Fruit fly (Drosophila melanogaster) whole organism, embryonic: ENCODE data around the gene CG7370.

Experiments
- Ada2b ChIP-seq: fragments of 200-800 bp; sonication (Bioruptor generic); IDR thresholded peaks from 2 replicates; pipeline ENCODE4 v1.3.6; 2022; ENCODE audit warnings: missing biosample characterization, missing genetic modification characterization
- Atf3 ChIP-seq: fragments of 200-800 bp; sonication (Bioruptor generic); optimal IDR thresholded peaks from 3 replicates; lab custom pipeline; 2016; ENCODE audit warnings: missing biosample characterization, missing genetic modification characterization
- Bgb ChIP-seq: fragments of 200-800 bp; sonication (Bioruptor generic); IDR thresholded peaks from 2 replicates; pipeline ENCODE4 v1.3.6; 2022; ENCODE audit warnings: missing biosample characterization, missing genetic modification characterization; ENCODE audit not compliant: partially characterized antibody
- CG10274 ChIP-seq: fragments of 200-800 bp; sonication (Bioruptor generic); optimal IDR thresholded peaks from 3 replicates; lab custom pipeline; 2017; ENCODE audit warnings: missing biosample characterization, mild to moderate bottlenecking, missing genetic modification characterization
- CG11247 ChIP-seq: fragments of 200-800 bp; sonication (Bioruptor generic); IDR thresholded peaks from 2 replicates; pipeline ENCODE4 v1.3.6; 2022; ENCODE audit warnings: missing biosample characterization, missing genetic modification characterization
- CG17802 ChIP-seq: fragments of 200-800 bp; sonication (Bioruptor generic); optimal IDR thresholded peaks from 2 replicates; lab custom pipeline; 2018; ENCODE audit warnings: missing biosample characterization, mild to moderate bottlenecking, missing genetic modification characterization, moderate library complexity
- CG18011 ChIP-seq: fragments of 200-800 bp; sonication (Bioruptor generic); optimal IDR thresholded peaks from 2 replicates; lab custom pipeline; 2017; ENCODE audit warnings: missing biosample characterization, missing genetic modification characterization, mild to moderate bottlenecking, moderate library complexity, missing genotype
- CG2116 ChIP-seq: fragments of 200-800 bp; sonication (Bioruptor generic); optimal IDR thresholded peaks from 3 replicates; lab custom pipeline; 2018; ENCODE audit warnings: missing biosample characterization, mild to moderate bottlenecking, missing genetic modification characterization
- CG2120 ChIP-seq: fragments of 200-800 bp; sonication (Bioruptor generic); optimal IDR thresholded peaks from 3 replicates; lab custom pipeline; 2016; ENCODE audit warnings: missing biosample characterization, missing genetic modification characterization
- CG30403 ChIP-seq: fragments of 200-800 bp; sonication (Bioruptor generic); optimal IDR thresholded peaks from 3 replicates; lab custom pipeline; 2016; ENCODE audit warnings: missing biosample characterization, missing genetic modification characterization
- CG3163 ChIP-seq: fragments of 200-800 bp; sonication (Bioruptor generic); optimal IDR thresholded peaks from 3 replicates; lab custom pipeline; 2016; ENCODE audit warnings: missing biosample characterization, missing genetic modification characterization
- CG33557 ChIP-seq: fragments of 200-800 bp; sonication (Bioruptor generic); optimal IDR thresholded peaks from 2 replicates; lab custom pipeline; 2019; ENCODE audit warnings: missing biosample characterization, mild to moderate bottlenecking, missing genetic modification characterization, moderate library complexity
- CG34376 ChIP-seq: fragments of 200-800 bp; sonication (Bioruptor generic); optimal IDR thresholded peaks from 2 replicates; lab custom pipeline; 2018; ENCODE audit warnings: missing biosample characterization, mild to moderate bottlenecking, missing genetic modification characterization
- CG4424 ChIP-seq: fragments of 200-800 bp; sonication (Bioruptor generic); optimal IDR thresholded peaks from 3 replicates; lab custom pipeline; 2016; ENCODE audit warnings: missing biosample characterization, missing genetic modification characterization
- CG4820 ChIP-seq: fragments of 200-800 bp; sonication (Bioruptor generic); optimal IDR thresholded peaks from 3 replicates; lab custom pipeline; 2016; ENCODE audit warnings: missing biosample characterization, missing genetic modification characterization
- CG5245 ChIP-seq: fragments of 200-800 bp; sonication (Bioruptor generic); optimal IDR thresholded peaks from 3 replicates; lab custom pipeline; 2016; ENCODE audit warnings: missing biosample characterization, missing genetic modification characterization
- CG6254 ChIP-seq: fragments of 200-800 bp; sonication (Bioruptor generic); optimal IDR thresholded peaks from 3 replicates; lab custom pipeline; 2017; ENCODE audit warnings: mild to moderate bottlenecking, missing biosample characterization, missing genetic modification reagents, missing genetic modification characterization
- CG7556 ChIP-seq: fragments of 200-800 bp; sonication (Bioruptor generic); optimal IDR thresholded peaks from 2 replicates; lab custom pipeline; 2017; ENCODE audit warnings: missing biosample characterization, mild to moderate bottlenecking, missing genetic modification characterization
- CG8359 ChIP-seq: fragments of 200-800 bp; sonication (Bioruptor generic); optimal IDR thresholded peaks from 2 replicates; lab custom pipeline; 2017; ENCODE audit warnings: missing biosample characterization, mild to moderate bottlenecking, missing genetic modification characterization, borderline replicate concordance
- CG9797 ChIP-seq: fragments of 200-800 bp; sonication (Bioruptor generic); optimal IDR thresholded peaks from 3 replicates; lab custom pipeline; 2018; ENCODE audit warnings: missing biosample characterization, mild to moderate bottlenecking, missing genetic modification characterization
- GATAe ChIP-seq: fragments of 200-800 bp; sonication (Bioruptor generic); conservative IDR thresholded peaks from 2 replicates; pipeline ENCODE4 v1.3.6; 2022; ENCODE audit warnings: missing biosample characterization, missing genetic modification characterization
- HLHmδ ChIP-seq: fragments of 200-800 bp; sonication (Bioruptor generic); optimal IDR thresholded peaks from 2 replicates; lab custom pipeline; 2018; ENCODE audit warnings: missing biosample characterization, mild to moderate bottlenecking, missing genetic modification characterization, moderate library complexity
- Hmr ChIP-seq: fragments of 200-800 bp; sonication (Bioruptor generic); optimal IDR thresholded peaks from 3 replicates; lab custom pipeline; 2017; ENCODE audit warnings: mild to moderate bottlenecking, missing biosample characterization, missing genetic modification reagents, missing genetic modification characterization
- Kr ChIP-seq: fragments of 200-800 bp; sonication (Bioruptor generic); optimal IDR thresholded peaks from 2 replicates; lab custom pipeline; 2017; ENCODE audit warnings: missing biosample characterization, mild to moderate bottlenecking, missing genetic modification characterization
- Lhr ChIP-seq: fragments of 200-800 bp; sonication (Bioruptor generic); optimal IDR thresholded peaks from 3 replicates; lab custom pipeline; 2017; ENCODE audit warnings: mild to moderate bottlenecking, missing biosample characterization, missing genetic modification reagents, missing genetic modification characterization
- Med ChIP-seq: fragments of 200-800 bp; sonication (Bioruptor generic); peaks from one replicate; lab custom pipeline; 2016; ENCODE audit warnings: missing biosample characterization, missing genetic modification characterization, mild to moderate bottlenecking, inconsistent platforms, moderate library complexity
- Pdp1 ChIP-seq, 2 experiments: fragments of 200-800 bp; sonication (Bioruptor generic); optimal IDR thresholded peaks; 3 replicates each; lab custom pipeline; 2016; ENCODE audit warnings: missing biosample characterization in 2 of 2, missing genetic modification characterization in 2 of 2, mild to moderate bottlenecking in 1 of 2, moderate library complexity in 1 of 2
- Ptx1 ChIP-seq: fragments of 200-800 bp; sonication (Bioruptor generic); IDR thresholded peaks from 2 replicates; pipeline ENCODE4 v1.3.6; 2022; ENCODE audit warnings: missing biosample characterization, missing genetic modification characterization
- aop ChIP-seq: fragments of 200-800 bp; sonication (Bioruptor generic); IDR thresholded peaks from 2 replicates; pipeline ENCODE4 v1.3.6; 2022; ENCODE audit warnings: missing biosample characterization, missing genetic modification characterization
- bbx ChIP-seq: fragments of 200-800 bp; sonication (Bioruptor generic); IDR thresholded peaks from 2 replicates; pipeline ENCODE4 v1.3.6; 2022; ENCODE audit warnings: missing biosample characterization, missing genetic modification characterization; ENCODE audit not compliant: partially characterized antibody
- bigmax ChIP-seq: fragments of 200-800 bp; sonication (Bioruptor generic); optimal IDR thresholded peaks from 2 replicates; lab custom pipeline; 2018; ENCODE audit warnings: missing biosample characterization, mild to moderate bottlenecking, missing genetic modification characterization
- chm ChIP-seq: fragments of 200-800 bp; sonication (Bioruptor generic); IDR thresholded peaks from 2 replicates; pipeline ENCODE4 v1.3.6; 2022; ENCODE audit warnings: missing biosample characterization, missing genetic modification characterization
- dati ChIP-seq: fragments of 200-800 bp; sonication (Bioruptor generic); IDR thresholded peaks from 2 replicates; pipeline ENCODE4 v1.3.6; 2022; ENCODE audit warnings: missing biosample characterization, missing genetic modification characterization
- ftz-f1 ChIP-seq: fragments of 200-800 bp; sonication (Bioruptor generic); optimal IDR thresholded peaks from 2 replicates; lab custom pipeline; 2016; ENCODE audit warnings: missing biosample characterization, missing genetic modification characterization
- gcm ChIP-seq: fragments of 200-800 bp; sonication (Bioruptor generic); optimal IDR thresholded peaks from 2 replicates; lab custom pipeline; 2019; ENCODE audit warnings: missing biosample characterization, mild to moderate bottlenecking, missing genetic modification characterization, moderate library complexity
- grau ChIP-seq: fragments of 200-800 bp; optimal IDR thresholded peaks from 3 replicates; lab custom pipeline; 2019; ENCODE audit warnings: missing biosample characterization, mild to moderate bottlenecking, missing genetic modification characterization, moderate library complexity
- kni ChIP-seq: fragments of 200-800 bp; sonication (Bioruptor generic); optimal IDR thresholded peaks from 3 replicates; lab custom pipeline; 2017; ENCODE audit warnings: mild to moderate bottlenecking, missing biosample characterization, missing genetic modification reagents, missing genetic modification characterization
- lab ChIP-seq: fragments of 200-800 bp; sonication (Bioruptor generic); optimal IDR thresholded peaks from 3 replicates; lab custom pipeline; 2017; ENCODE audit warnings: missing biosample characterization, missing genetic modification characterization, mild to moderate bottlenecking, moderate library complexity, missing genetic modification reagents
- nau ChIP-seq: fragments of 200-800 bp; sonication (Bioruptor generic); optimal IDR thresholded peaks from 3 replicates; lab custom pipeline; 2017; ENCODE audit warnings: missing biosample characterization, mild to moderate bottlenecking, missing genetic modification characterization, missing genetic modification reagents
- odd ChIP-seq: fragments of 200-800 bp; sonication (Bioruptor generic); optimal IDR thresholded peaks from 2 replicates; lab custom pipeline; 2017; ENCODE audit warnings: missing biosample characterization, mild to moderate bottlenecking, missing genetic modification characterization
- phol ChIP-seq: fragments of 200-800 bp; sonication (Bioruptor generic); optimal IDR thresholded peaks from 3 replicates; lab custom pipeline; 2018; ENCODE audit warnings: missing biosample characterization, mild to moderate bottlenecking, missing genetic modification characterization, moderate library complexity
- pros ChIP-seq: fragments of 200-800 bp; sonication (Bioruptor generic); optimal IDR thresholded peaks from 3 replicates; lab custom pipeline; 2019; ENCODE audit warnings: missing biosample characterization, mild to moderate bottlenecking, missing genetic modification characterization, moderate library complexity
- sens ChIP-seq: fragments of 200-800 bp; sonication (Bioruptor generic); peaks from one replicate; lab custom pipeline; 2016; ENCODE audit warnings: missing biosample characterization, missing genetic modification characterization
- so ChIP-seq: fragments of 200-800 bp; sonication (Bioruptor generic); IDR thresholded peaks from 3 replicates; pipeline ENCODE4 v1.3.6; 2022; ENCODE audit warnings: missing biosample characterization, missing genetic modification characterization
- trem ChIP-seq: fragments of 200-800 bp; optimal IDR thresholded peaks from 3 replicates; lab custom pipeline; 2019; ENCODE audit warnings: missing biosample characterization, mild to moderate bottlenecking, missing genetic modification characterization, moderate library complexity
- ttk ChIP-seq: fragments of 200-800 bp; sonication (Bioruptor generic); IDR thresholded peaks from 2 replicates; pipeline ENCODE4 v2.1.2; 2022; ENCODE audit warnings: missing biosample characterization, missing genetic modification characterization
- unc-4 ChIP-seq: fragments of 200-800 bp; sonication (Bioruptor generic); IDR thresholded peaks from 2 replicates; pipeline ENCODE4 v1.3.6; 2022; ENCODE audit warnings: missing biosample characterization, missing genetic modification characterization; ENCODE audit not compliant: partially characterized antibody
- zfh2 ChIP-seq: fragments of 200-800 bp; sonication (Bioruptor generic); optimal IDR thresholded peaks from 2 replicates; lab custom pipeline; 2016; ENCODE audit warnings: missing biosample characterization, missing genetic modification characterization

CG7370 gene

DNA sequence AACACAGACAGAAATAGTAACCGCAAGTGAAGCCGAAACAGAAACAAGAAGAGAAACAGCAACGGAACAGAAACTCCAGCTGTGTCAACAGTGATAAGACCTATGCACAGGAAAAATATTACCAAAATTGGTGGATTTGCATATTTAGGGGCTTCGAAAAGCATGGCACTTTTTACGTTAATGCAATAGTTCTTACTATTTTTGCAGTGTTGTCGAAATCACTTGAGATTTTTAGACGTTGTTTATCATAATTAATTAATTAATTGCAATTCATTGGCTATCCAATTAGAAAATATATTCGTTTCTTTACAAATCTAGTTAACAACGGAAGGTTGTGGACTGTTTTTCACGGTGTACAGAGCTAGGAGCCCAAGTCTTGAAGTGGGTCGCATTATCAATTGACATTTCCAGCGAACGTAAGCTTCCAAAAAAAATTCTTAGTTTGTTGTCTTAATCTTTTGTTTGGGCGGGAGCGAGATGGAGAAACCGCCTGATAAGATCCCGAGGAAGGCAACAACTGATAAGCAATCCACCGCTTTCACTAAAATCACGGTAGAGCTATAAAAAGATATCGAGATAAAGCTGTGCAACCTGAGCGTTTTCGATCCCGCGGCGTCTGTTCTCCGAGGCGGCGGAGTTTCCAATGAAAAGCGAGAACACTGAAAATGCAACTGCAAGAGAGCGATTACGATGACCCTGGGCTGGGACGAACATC, 42.4 kb upstream of the CG7370 start (continued):
- TF ChIP-seq CG4820 (GFP tag; lab: Kevin White, UChicago) (peak; percentile 9), phol (tag; lab: Kevin White, UChicago) (peak; percentile 60), Med (GFP tag; lab: Kevin White, UChicago) (peak; percentile 52), sens (peak; percentile 84)

DNA sequence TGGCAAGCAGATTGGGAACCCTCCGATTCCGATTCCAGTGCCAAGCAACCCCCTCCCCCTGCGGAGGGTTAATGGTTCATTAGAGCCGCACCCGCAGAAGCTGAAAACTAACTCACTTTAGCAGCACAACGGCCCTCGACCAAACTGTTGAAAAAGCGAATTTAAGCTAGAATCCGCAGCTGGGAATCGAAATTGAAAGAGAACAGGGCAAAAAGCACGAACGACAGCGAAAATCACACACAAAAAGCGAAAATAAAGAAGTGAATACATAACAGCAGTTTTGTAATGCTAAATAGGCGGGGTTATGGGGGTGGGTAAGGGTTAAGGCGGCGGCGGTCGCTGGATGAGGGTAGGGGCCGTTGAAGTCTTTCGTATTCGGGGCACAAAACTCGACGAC, 41.9 kb upstream of the CG7370 start:
- no peak for TF ChIP-seq CG30403
- TF ChIP-seq ttk (GFP tag; lab: Robert Waterston, UW): no peak
- TF ChIP-seq CG7556 (GFP tag; lab: Kevin White, UChicago): no peak
- no peak for TF ChIP-seq dati (GFP tag; lab: Robert Waterston, UW)
- no peak for TF ChIP-seq CG10274
- TF ChIP-seq trem (tag; lab: Kevin White, UChicago): no peak
- TF ChIP-seq zfh2 (GFP tag; lab: Kevin White, UChicago): no peak
- TF ChIP-seq pros (GFP tag; lab: Kevin White, UChicago): peak; percentile 26
- TF ChIP-seq CG5245: no peak
- TF ChIP-seq CG2116 (GFP tag; lab: Kevin White, UChicago): no peak
- no peak for TF ChIP-seq bigmax (GFP tag; lab: Kevin White, UChicago)
- no peak for TF ChIP-seq nau (GFP tag; lab: Kevin White, UChicago)
- no peak for TF ChIP-seq CG34376 (GFP tag; lab: Kevin White, UChicago)
- TF ChIP-seq HLHmδ: no peak
- TF ChIP-seq odd (GFP tag; lab: Kevin White, UChicago): no peak
- TF ChIP-seq CG33557 (GFP tag; lab: Kevin White, UChicago): no peak
- TF ChIP-seq unc-4 (GFP tag; lab: Robert Waterston, UW): no peak
- TF ChIP-seq gcm (GFP tag; lab: Kevin White, UChicago): peak; percentile 71
- no peak for TF ChIP-seq lab (GFP tag; lab: Kevin White, UChicago)
- TF ChIP-seq Hmr (GFP tag; lab: Kevin White, UChicago): no peak
- TF ChIP-seq Bgb (GFP tag; lab: Robert Waterston, UW): no peak
- no peak for TF ChIP-seq bbx
- no peak for TF ChIP-seq kni
- no peak for TF ChIP-seq grau (tag; lab: Kevin White, UChicago)
- no peak for TF ChIP-seq CG17802 (tag; lab: Kevin White, UChicago)
- TF ChIP-seq so (GFP tag; lab: Robert Waterston, UW): no peak
- no peak for TF ChIP-seq CG18011 (GFP tag; lab: Kevin White, UChicago)
- 0 out of 2 replicates have a peak, but pooled peaks have one; percentile 22 for TF ChIP-seq chm (GFP tag; lab: Robert Waterston, UW)
- no peak for TF ChIP-seq CG4424 (GFP tag; lab: Kevin White, UChicago)
- TF ChIP-seq CG9797 (GFP tag; lab: Kevin White, UChicago): no peak
- TF ChIP-seq CG2120 (GFP tag; lab: Kevin White, UChicago): no peak
- no peak for TF ChIP-seq CG8359 (GFP tag; lab: Kevin White, UChicago)
- TF ChIP-seq Ptx1 (GFP tag; lab: Robert Waterston, UW): no peak
- no peak for TF ChIP-seq GATAe (GFP tag; lab: Robert Waterston, UW)
- no peak for TF ChIP-seq aop (GFP tag; lab: Robert Waterston, UW)
- TF ChIP-seq Atf3 (GFP tag; lab: Kevin White, UChicago): no peak
- peak; percentile 61; the same call in 1 of the 2 replicates for TF ChIP-seq CG11247 (GFP tag; lab: Robert Waterston, UW)
- no peak for TF ChIP-seq Ada2b
- no peak for TF ChIP-seq Lhr (GFP tag; lab: Kevin White, UChicago)
- TF ChIP-seq ftz-f1 (GFP tag; lab: Kevin White, UChicago): no peak
- no peak for TF ChIP-seq CG3163 (GFP tag; lab: Kevin White, UChicago)
- peak; percentile 11 for TF ChIP-seq Kr
- TF ChIP-seq CG6254: no peak
- peak in 1 of 2 experiments; percentile 9 for TF ChIP-seq Pdp1 (GFP tag; optimal IDR thresholded peaks at IDR 0.05; lab: Kevin White, UChicago)
